Worm (Caenorhabditis elegans): Measurements from ENCODE around the gene F13E9.15.

DNA sequence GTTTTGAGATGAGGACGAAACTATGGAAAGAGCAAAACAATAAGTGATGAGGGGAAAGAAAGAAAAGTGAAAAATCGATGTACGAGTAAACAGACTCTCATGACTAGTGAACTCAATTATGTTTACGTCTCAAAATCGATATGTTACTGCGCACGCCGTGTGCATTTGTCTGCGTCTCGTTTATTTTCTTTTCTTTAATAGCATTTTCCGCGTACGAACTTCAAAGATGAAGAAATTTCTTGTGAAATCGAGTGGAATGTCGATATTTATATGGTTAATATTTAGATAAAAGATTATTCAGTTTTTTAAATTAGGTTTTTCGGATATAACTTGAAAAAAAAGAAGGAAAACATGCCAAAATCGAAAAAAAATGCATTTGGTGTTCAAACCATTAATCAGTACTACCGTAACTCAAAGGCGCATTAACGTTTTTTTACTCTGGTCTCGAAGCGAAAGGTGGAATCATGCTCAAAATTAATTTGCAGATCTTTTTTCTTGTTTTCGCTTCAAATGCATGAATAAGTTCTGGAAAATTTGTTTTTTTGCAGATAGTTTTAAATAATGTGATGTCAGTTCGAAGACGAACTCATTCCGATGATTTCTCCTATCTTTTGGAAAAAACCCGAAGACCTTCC, 47.4 kb upstream of the F13E9.15 start, which contains the start of gene fic-1:
- TF ChIP-seq cnd-1 (tag; optimal IDR thresholded peaks at IDR 0.05) (no peak), nhr-12 (tag; optimal IDR thresholded peaks at IDR 0.05) (no peak), unc-62 (GFP tag; optimal IDR thresholded peaks at IDR 0.05) (no peak), lsy-2 (tag; optimal IDR thresholded peaks at IDR 0.05) (peak; percentile 0), ceh-43 (GFP tag; optimal IDR thresholded peaks at IDR 0.05) (no peak), nhr-28 (tag; optimal IDR thresholded peaks at IDR 0.05) (no peak), mep-1 (tag; optimal IDR thresholded peaks at IDR 0.05) (peak; percentile 54), unc-39 (tag; optimal IDR thresholded peaks at IDR 0.05) (no peak), pha-4 (tag; optimal IDR thresholded peaks at IDR 0.05) (no peak), ham-2 (GFP tag; optimal IDR thresholded peaks at IDR 0.05) (no peak)

Measured in whole organism, mixed stage, embryonic.